Worm (Caenorhabditis elegans) whole organism, L4/young adult: ENCODE results near the gene col-111.

Experiments
- W03F9.2 ChIP-seq: fragments of 150-350 bp; optimal IDR thresholded peaks from 2 replicates; lab custom pipeline; 2014; ENCODE audit warnings: missing biosample characterization, missing genetic modification characterization
- dao-5 ChIP-seq: sonication (generic microtip); optimal IDR thresholded peaks from 2 replicates; lab custom pipeline; 2016; ENCODE audit warnings: missing genotype, missing genetic modification characterization, moderate library complexity, missing compliant biosample characterization
- him-1 ChIP-seq: sonication (generic microtip); optimal IDR thresholded peaks from 2 replicates; lab custom pipeline; 2016; ENCODE audit warnings: missing genotype, missing genetic modification reagents, missing genetic modification characterization, missing compliant biosample characterization

ce11 chrIV:4636001-4636400 lies 21.8 kb downstream of the col-111 start, which contains the start of gene R105.5:
- TF ChIP-seq dao-5 (no peak), W03F9.2 (tag; lab: Kevin White, UChicago) (no peak), him-1 (tag; lab: Kevin White, UChicago) (no peak)
